Worm (Caenorhabditis elegans): ENCODE measurements around the gene lst-4.

- no peak for TF ChIP-seq nhr-12 (tag; optimal IDR thresholded peaks at IDR 0.05)
- no peak for TF ChIP-seq mls-2 (tag; optimal IDR thresholded peaks at IDR 0.05)
- no peak for TF ChIP-seq nhr-2 (tag; optimal IDR thresholded peaks at IDR 0.05)
- TF ChIP-seq unc-39 (tag; optimal IDR thresholded peaks at IDR 0.05) = no peak
- TF ChIP-seq pha-4 (tag; optimal IDR thresholded peaks at IDR 0.05) = no peak
- TF ChIP-seq lsy-2 (tag; optimal IDR thresholded peaks at IDR 0.05) = no peak
- TF ChIP-seq snpc-4 (tag; optimal IDR thresholded peaks at IDR 0.05) = no peak
- TF ChIP-seq nhr-76 (tag; optimal IDR thresholded peaks at IDR 0.05) = no peak
- no peak for TF ChIP-seq nhr-237 (tag; optimal IDR thresholded peaks at IDR 0.05)
- no peak for TF ChIP-seq lin-32 (GFP tag; optimal IDR thresholded peaks at IDR 0.05)
- TF ChIP-seq nhr-28 (tag; optimal IDR thresholded peaks at IDR 0.05) = no peak
- TF ChIP-seq elt-3 (tag; optimal IDR thresholded peaks at IDR 0.05) = no peak
- no peak for TF ChIP-seq drap-1 (GFP tag; optimal IDR thresholded peaks at IDR 0.05)
- TF ChIP-seq elt-1 (tag; optimal IDR thresholded peaks at IDR 0.05; ENCODE audit: borderline replicate concordance, insufficient read depth) = no peak
These were observed 35.1 kb upstream of the lst-4 start for ce11 chrIV:14104745-14105144.
